Worm (Caenorhabditis elegans): Measurements from ENCODE around the gene glr-4.

- no peak for TF ChIP-seq sea-2 (GFP tag; IDR thresholded peaks at IDR 0.05)
- no peak for TF ChIP-seq unc-62 (GFP tag; optimal IDR thresholded peaks at IDR 0.05)
- no peak for TF ChIP-seq hlh-12 (tag; optimal IDR thresholded peaks at IDR 0.05)
- TF ChIP-seq chd-7 (tag; optimal IDR thresholded peaks at IDR 0.05), result no peak
- TF ChIP-seq Y95B8A.8 (GFP tag; IDR thresholded peaks at IDR 0.05), result no peak
These were observed 9.1 kb upstream of the glr-4 start for ce11 chrII:7803174-7803573.
